Fruit fly (Drosophila melanogaster): Measurements from ENCODE around the gene CG4281.

The CG4281 gene

dm6 chrX:2070708-2071063 lies 5.7 kb upstream of the CG4281 start (continued):
- TF ChIP-seq Bgb (GFP tag; IDR thresholded peaks at IDR 0.05; ENCODE audit: partially characterized antibody): no peak
- peak; percentile 30 for TF ChIP-seq fd96Cb (tag; optimal IDR thresholded peaks at IDR 0.05)
- TF ChIP-seq gce (GFP tag; IDR thresholded peaks at IDR 0.05): peak; percentile 57; the same call in 2 of the 3 replicates
- peak; percentile 61 for TF ChIP-seq Oaz (GFP tag; IDR thresholded peaks at IDR 0.05)
- peak; percentile 15 for TF ChIP-seq Abd-B (GFP tag; optimal IDR thresholded peaks at IDR 0.05)
- no peak for TF ChIP-seq HLHmδ (GFP tag; optimal IDR thresholded peaks at IDR 0.05)
- peak; percentile 57 for TF ChIP-seq CG4328 (GFP tag; optimal IDR thresholded peaks at IDR 0.05)
- no peak for TF ChIP-seq Bteb2 (GFP tag; optimal IDR thresholded peaks at IDR 0.05)
- TF ChIP-seq chif (GFP tag; optimal IDR thresholded peaks at IDR 0.05): peak in 1 of 2 experiments; percentile 43
- 0 out of 2 replicates have a peak, but pooled peaks have one; percentile 23 for TF ChIP-seq dimm (GFP tag; IDR thresholded peaks at IDR 0.05)
- TF ChIP-seq ems (GFP tag; optimal IDR thresholded peaks at IDR 0.05): no peak

DNA sequence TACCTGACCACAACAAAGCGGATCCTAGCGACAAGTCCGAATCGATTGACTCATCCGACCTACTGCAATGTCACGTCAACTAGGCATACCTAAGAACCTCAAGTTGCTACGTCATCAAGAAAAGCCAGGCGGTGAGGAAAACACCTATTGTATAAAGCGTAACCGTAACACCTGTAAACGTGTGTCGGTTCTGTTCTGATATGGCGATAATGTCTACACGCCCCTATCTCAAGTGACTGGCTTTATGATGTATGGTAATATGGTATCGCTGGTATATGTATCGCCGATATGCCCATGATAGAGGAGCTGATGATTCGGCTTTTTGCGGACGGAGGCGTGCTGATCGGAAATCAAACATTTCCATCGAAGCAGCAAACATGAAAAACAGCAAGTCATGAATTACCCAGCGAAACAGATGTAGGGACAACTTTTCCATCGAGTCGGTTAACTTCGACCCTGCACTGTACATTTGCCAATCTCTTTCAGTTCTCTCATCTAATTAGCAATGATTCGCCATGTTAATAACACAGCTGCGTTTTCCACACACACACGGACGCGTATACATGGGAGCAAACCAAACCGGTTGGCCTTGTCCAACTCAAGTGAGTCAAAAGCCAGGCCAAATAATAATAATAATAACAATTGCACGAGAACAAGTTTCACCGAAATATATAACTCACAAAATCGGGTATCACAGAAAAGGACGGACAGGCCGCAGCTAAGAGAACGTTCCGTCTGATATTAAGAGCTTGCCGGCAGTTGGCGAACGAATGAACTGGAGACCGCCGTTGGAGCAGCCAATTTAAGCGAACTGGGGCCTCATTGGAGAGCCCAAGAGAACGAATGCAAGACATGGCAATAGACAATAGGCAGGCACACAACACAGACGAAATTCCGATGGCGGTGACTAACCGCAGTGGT lies 5.1 kb upstream of the CG4281 start:
- peak; percentile 28 for TF ChIP-seq exex (tag; optimal IDR thresholded peaks at IDR 0.05)
- no peak for TF ChIP-seq Mad (GFP tag; optimal IDR thresholded peaks at IDR 0.05)
- TF ChIP-seq tup (GFP tag; optimal IDR thresholded peaks at IDR 0.05): no peak
- TF ChIP-seq cwo (GFP tag; optimal IDR thresholded peaks at IDR 0.05): peak; percentile 34
- no peak for TF ChIP-seq CG10209 (GFP tag; optimal IDR thresholded peaks at IDR 0.05)
- peak; percentile 42 for TF ChIP-seq CG13894 (tag; optimal IDR thresholded peaks at IDR 0.05)
- peak; percentile 6 for TF ChIP-seq Hey (tag; optimal IDR thresholded peaks at IDR 0.05)
- peak; percentile 9 for TF ChIP-seq Med (GFP tag)
- TF ChIP-seq amos (GFP tag; IDR thresholded peaks at IDR 0.05; ENCODE audit: partially characterized antibody): 0 out of 2 replicates have a peak, but pooled peaks have one; percentile 6
- TF ChIP-seq CG11504 (tag; optimal IDR thresholded peaks at IDR 0.05): no peak
- TF ChIP-seq cas (GFP tag; IDR thresholded peaks at IDR 0.05): no peak
- no peak for TF ChIP-seq Side (GFP tag; optimal IDR thresholded peaks at IDR 0.05)
- TF ChIP-seq chinmo (GFP tag; IDR thresholded peaks at IDR 0.05; ENCODE audit: partially characterized antibody): peak; percentile 80; the same call in 1 of the 4 replicates
- peak; percentile 63 for TF ChIP-seq grn (GFP tag; optimal IDR thresholded peaks at IDR 0.05)
- peak; percentile 43 for TF ChIP-seq mirr (GFP tag; optimal IDR thresholded peaks at IDR 0.05)
- TF ChIP-seq hkb (optimal IDR thresholded peaks at IDR 0.05): no peak
- no peak for TF ChIP-seq hkb (GFP tag; IDR thresholded peaks at IDR 0.05)
- TF ChIP-seq CG34376 (GFP tag; optimal IDR thresholded peaks at IDR 0.05): peak; percentile 37
- TF ChIP-seq prd (optimal IDR thresholded peaks at IDR 0.05): no peak
- TF ChIP-seq prd (GFP tag; IDR thresholded peaks at IDR 0.05): no peak
- TF ChIP-seq eyg (GFP tag; optimal IDR thresholded peaks at IDR 0.05): no peak
- TF ChIP-seq CG8290 (GFP tag; optimal IDR thresholded peaks at IDR 0.05): no peak
- no peak for TF ChIP-seq CG8290 (tag; optimal IDR thresholded peaks at IDR 0.05)
- peak; percentile 53 for TF ChIP-seq kni (GFP tag; optimal IDR thresholded peaks at IDR 0.05)
- no peak for TF ChIP-seq C15 (GFP tag; IDR thresholded peaks at IDR 0.05)
- peak; percentile 78 for TF ChIP-seq CG3163 (GFP tag; optimal IDR thresholded peaks at IDR 0.05)
- TF ChIP-seq Trl (optimal IDR thresholded peaks at IDR 0.05): peak; percentile 12 to 54
- no peak for TF ChIP-seq Trl (GFP tag; optimal IDR thresholded peaks at IDR 0.05)
- peak; percentile 11 for TF ChIP-seq cg (GFP tag; optimal IDR thresholded peaks at IDR 0.05)
- TF ChIP-seq CG7839 (tag; optimal IDR thresholded peaks at IDR 0.05): no peak
- TF ChIP-seq lab (GFP tag; optimal IDR thresholded peaks at IDR 0.05): peak; percentile 40
- TF ChIP-seq CG31388 (GFP tag; optimal IDR thresholded peaks at IDR 0.05): no peak
- TF ChIP-seq Pdp1 (GFP tag; optimal IDR thresholded peaks at IDR 0.05): peak in 1 of 2 experiments; percentile 71
- TF ChIP-seq Camta (GFP tag; optimal IDR thresholded peaks at IDR 0.05): no peak
